Fruit fly (Drosophila melanogaster): ENCODE measurements around the gene Stt3A.
A peak's percentile ranks its signal among the peaks of the same experiment; 100 is the strongest.

Stt3A gene

dm6 chrX:21060579-21060978, 6.8 kb upstream of the Stt3A start (continued):
- TF ChIP-seq Abd-B (GFP tag; optimal IDR thresholded peaks at IDR 0.05) (peak; percentile 20), crol (GFP tag; IDR thresholded peaks at IDR 0.05) (no peak), Xrp1 (GFP tag; IDR thresholded peaks at IDR 0.05) (no peak), H15 (GFP tag; IDR thresholded peaks at IDR 0.05) (no peak), C15 (GFP tag; IDR thresholded peaks at IDR 0.05) (no peak), CG8478 (optimal IDR thresholded peaks at IDR 0.05) (peak; percentile 61), Eip74EF (GFP tag; optimal IDR thresholded peaks at IDR 0.05) (peak in 1 of 2 experiments; percentile 72), stwl (tag; optimal IDR thresholded peaks at IDR 0.05) (peak; percentile 6), psq (GFP tag; optimal IDR thresholded peaks at IDR 0.05) (peak; percentile 57), CG12942 (GFP tag; optimal IDR thresholded peaks at IDR 0.05) (no peak), CG8281 (tag; optimal IDR thresholded peaks at IDR 0.05) (peak; percentile 65), sqz (GFP tag; optimal IDR thresholded peaks at IDR 0.05) (peak; percentile 74)

- TF ChIP-seq Nf-YA (GFP tag; IDR thresholded peaks at IDR 0.05) = peak; percentile 61
- peak; percentile 90 for TF ChIP-seq Mes4 (GFP tag; optimal IDR thresholded peaks at IDR 0.05)
- peak; percentile 90 for TF ChIP-seq HmgZ (tag; optimal IDR thresholded peaks at IDR 0.05)
- TF ChIP-seq unc-4 (GFP tag; IDR thresholded peaks at IDR 0.05; ENCODE audit: partially characterized antibody) = no peak
- peak; percentile 82 for TF ChIP-seq zfh2 (GFP tag; optimal IDR thresholded peaks at IDR 0.05)
- TF ChIP-seq Adf1 (GFP tag; IDR thresholded peaks at IDR 0.05) = peak; percentile 22; the same call in 1 of the 2 replicates
- TF ChIP-seq CG7963 (GFP tag; IDR thresholded peaks at IDR 0.05; ENCODE audit: partially characterized antibody) = no peak
- TF ChIP-seq CG1647 (GFP tag; optimal IDR thresholded peaks at IDR 0.05) = peak; percentile 78
- 0 out of 3 replicates have a peak, but pooled peaks have one; percentile 43 for TF ChIP-seq CG2199 (GFP tag; IDR thresholded peaks at IDR 0.05)
- TF ChIP-seq cato (GFP tag; optimal IDR thresholded peaks at IDR 0.05; ENCODE audit: borderline replicate concordance) = peak; percentile 75
- TF ChIP-seq hkb (optimal IDR thresholded peaks at IDR 0.05) = no peak
- TF ChIP-seq hkb (GFP tag; IDR thresholded peaks at IDR 0.05) = peak; percentile 89
- peak; percentile 80 for TF ChIP-seq Mrtf (GFP tag; IDR thresholded peaks at IDR 0.05)
- peak; percentile 86 for TF ChIP-seq CG4424 (GFP tag; optimal IDR thresholded peaks at IDR 0.05)
- no peak for TF ChIP-seq ftz-f1 (GFP tag; optimal IDR thresholded peaks at IDR 0.05)
- 0 out of 3 replicates have a peak, but pooled peaks have one; percentile 42 for TF ChIP-seq Dbx (GFP tag; IDR thresholded peaks at IDR 0.05)
- peak; percentile 83 for TF ChIP-seq CG6254 (GFP tag; optimal IDR thresholded peaks at IDR 0.05)
- peak; percentile 56; the same call in 1 of the 2 replicates for TF ChIP-seq CG9932 (GFP tag; IDR thresholded peaks at IDR 0.05)
- TF ChIP-seq Poxn (GFP tag; IDR thresholded peaks at IDR 0.05) = 0 out of 2 replicates have a peak, but pooled peaks have one; percentile 9
- peak in 1 of 2 experiments; percentile 23 for TF ChIP-seq insv (GFP tag; optimal IDR thresholded peaks at IDR 0.05)
- TF ChIP-seq CG17361 (GFP tag; IDR thresholded peaks at IDR 0.05) = peak; percentile 88
- peak; percentile 79 for TF ChIP-seq CG34376 (GFP tag; optimal IDR thresholded peaks at IDR 0.05)
- peak; percentile 86 for TF ChIP-seq Side (GFP tag; optimal IDR thresholded peaks at IDR 0.05)
- no peak for TF ChIP-seq Hmx (GFP tag; optimal IDR thresholded peaks at IDR 0.05)
- TF ChIP-seq tna (GFP tag; IDR thresholded peaks at IDR 0.05; ENCODE audit: partially characterized antibody) = no peak
- peak; percentile 65 for TF ChIP-seq CG4328 (GFP tag; optimal IDR thresholded peaks at IDR 0.05)
- TF ChIP-seq Camta (GFP tag; optimal IDR thresholded peaks at IDR 0.05) = peak; percentile 92
- peak; percentile 79 for TF ChIP-seq ap (GFP tag; IDR thresholded peaks at IDR 0.05)
- TF ChIP-seq CG31224 (GFP tag; IDR thresholded peaks at IDR 0.05) = peak; percentile 55
- peak; percentile 83 for TF ChIP-seq HHEX (GFP tag; optimal IDR thresholded peaks at IDR 0.05)
- TF ChIP-seq BtbVII (GFP tag; optimal IDR thresholded peaks at IDR 0.05) = peak; percentile 82
- peak; percentile 77 for TF ChIP-seq CG3847 (GFP tag; IDR thresholded peaks at IDR 0.05)
- TF ChIP-seq mirr (GFP tag; optimal IDR thresholded peaks at IDR 0.05) = peak; percentile 48
- peak; percentile 91 for TF ChIP-seq Hsf (GFP tag; optimal IDR thresholded peaks at IDR 0.05)
- TF ChIP-seq CG6683 (GFP tag; optimal IDR thresholded peaks at IDR 0.05) = peak; percentile 66
- TF ChIP-seq NfI (GFP tag; optimal IDR thresholded peaks at IDR 0.05) = peak; percentile 93
- TF ChIP-seq CTCF (GFP tag; optimal IDR thresholded peaks at IDR 0.05) = no peak
- peak; percentile 81 for TF ChIP-seq tap (tag; optimal IDR thresholded peaks at IDR 0.05)
- no peak for TF ChIP-seq Dip2 (GFP tag; IDR thresholded peaks at IDR 0.05)
- peak; percentile 74; the same call in 1 of the 2 replicates for TF ChIP-seq chm (GFP tag; IDR thresholded peaks at IDR 0.05)
Measured at dm6 chrX:21058991-21059390, 5.3 kb upstream of the Stt3A start.
